Fruit fly (Drosophila melanogaster) whole organism, embryonic: Measurements from ENCODE around the gene Tollo.

Experiments used
- BtbVII ChIP-seq: fragments of 200-800 bp; sonication (Bioruptor generic); optimal IDR thresholded peaks from 3 replicates; lab custom pipeline; 2017; ENCODE audit warnings: missing biosample characterization, mild to moderate bottlenecking, missing genetic modification characterization
- CG10321 ChIP-seq: fragments of 200-800 bp; sonication (Bioruptor generic); IDR thresholded peaks from 2 replicates; pipeline ENCODE4 v1.3.6; 2022; ENCODE audit warnings: missing biosample characterization, missing genetic modification characterization
- CG10565 ChIP-seq: fragments of 200-800 bp; sonication (Bioruptor generic); optimal IDR thresholded peaks from 3 replicates; lab custom pipeline; 2016; ENCODE audit warnings: missing biosample characterization, mild to moderate bottlenecking, missing genetic modification characterization
- CG12391 ChIP-seq: fragments of 200-800 bp; sonication (Bioruptor generic); optimal IDR thresholded peaks from 3 replicates; lab custom pipeline; 2018; ENCODE audit warnings: missing biosample characterization, mild to moderate bottlenecking, missing genetic modification characterization, moderate library complexity
- CG13123 ChIP-seq: fragments of 200-800 bp; sonication (Bioruptor generic); optimal IDR thresholded peaks from 2 replicates; lab custom pipeline; 2016; ENCODE audit warnings: missing biosample characterization, missing genetic modification characterization
- CG15269 ChIP-seq: fragments of 200-800 bp; sonication (Bioruptor generic); optimal IDR thresholded peaks from 2 replicates; lab custom pipeline; 2018; ENCODE audit warnings: missing biosample characterization, mild to moderate bottlenecking, missing genetic modification characterization, moderate library complexity
- CG17361 ChIP-seq: fragments of 200-800 bp; sonication (Bioruptor generic); IDR thresholded peaks from 3 replicates; pipeline ENCODE4 v1.3.6; 2022; ENCODE audit warnings: missing biosample characterization, missing genetic modification characterization
- CG18262 ChIP-seq: fragments of 200-800 bp; optimal IDR thresholded peaks from 3 replicates; lab custom pipeline; 2019; ENCODE audit warnings: missing biosample characterization, mild to moderate bottlenecking, missing genetic modification characterization, moderate library complexity
- CG2120 ChIP-seq: fragments of 200-800 bp; sonication (Bioruptor generic); optimal IDR thresholded peaks from 3 replicates; lab custom pipeline; 2016; ENCODE audit warnings: missing biosample characterization, missing genetic modification characterization
- CG2712 ChIP-seq: fragments of 200-800 bp; optimal IDR thresholded peaks from 3 replicates; lab custom pipeline; 2019; ENCODE audit warnings: missing biosample characterization, mild to moderate bottlenecking, missing genetic modification characterization, moderate library complexity
- CG30020 ChIP-seq: fragments of 200-800 bp; optimal IDR thresholded peaks from 2 replicates; lab custom pipeline; 2019; ENCODE audit warnings: missing biosample characterization, mild to moderate bottlenecking, missing genetic modification characterization, moderate library complexity
- CG31441 ChIP-seq: fragments of 200-800 bp; sonication (Bioruptor generic); IDR thresholded peaks from 2 replicates; pipeline ENCODE4 v1.3.6; 2022; ENCODE audit warnings: missing biosample characterization, missing genetic modification characterization
- CG4328 ChIP-seq: fragments of 200-800 bp; sonication (Bioruptor generic); optimal IDR thresholded peaks from 3 replicates; lab custom pipeline; 2017; ENCODE audit warnings: missing biosample characterization, missing genetic modification reagents, missing genetic modification characterization
- CG4424 ChIP-seq: fragments of 200-800 bp; sonication (Bioruptor generic); optimal IDR thresholded peaks from 3 replicates; lab custom pipeline; 2016; ENCODE audit warnings: missing biosample characterization, missing genetic modification characterization
- CG4707 ChIP-seq: fragments of 200-800 bp; sonication (Bioruptor generic); optimal IDR thresholded peaks from 2 replicates; lab custom pipeline; 2018; ENCODE audit warnings: missing biosample characterization, mild to moderate bottlenecking, missing genetic modification characterization, moderate library complexity
- CG5180 ChIP-seq: fragments of 200-800 bp; sonication (Bioruptor generic); optimal IDR thresholded peaks from 3 replicates; lab custom pipeline; 2017; ENCODE audit warnings: missing biosample characterization, missing genetic modification characterization, mild to moderate bottlenecking, moderate library complexity, missing genetic modification reagents
- CG6654 ChIP-seq: fragments of 200-800 bp; sonication (Bioruptor generic); optimal IDR thresholded peaks from 2 replicates; lab custom pipeline; 2017; ENCODE audit warnings: missing biosample characterization, mild to moderate bottlenecking, missing genetic modification characterization
- CG6854 ChIP-seq: fragments of 200-800 bp; sonication (Bioruptor generic); optimal IDR thresholded peaks from 3 replicates; lab custom pipeline; 2017; ENCODE audit warnings: missing biosample characterization, mild to moderate bottlenecking, missing genetic modification characterization
- Camta ChIP-seq: fragments of 200-800 bp; sonication (Bioruptor generic); optimal IDR thresholded peaks from 2 replicates; lab custom pipeline; 2016; ENCODE audit warnings: missing biosample characterization, missing genetic modification characterization
- Dip2 ChIP-seq: fragments of 200-800 bp; sonication (Bioruptor generic); IDR thresholded peaks from 2 replicates; pipeline ENCODE4 v1.3.6; 2022; ENCODE audit warnings: missing biosample characterization, missing genetic modification characterization
- Dref ChIP-seq: fragments of 200-800 bp; sonication (Bioruptor generic); IDR thresholded peaks from 2 replicates; pipeline ENCODE4 v1.3.6; 2022; ENCODE audit warnings: missing biosample characterization, missing genetic modification characterization
- Fer1 ChIP-seq: fragments of 200-800 bp; sonication (Bioruptor generic); optimal IDR thresholded peaks from 2 replicates; lab custom pipeline; 2017; ENCODE audit warnings: missing biosample characterization, mild to moderate bottlenecking, missing genetic modification characterization
- Fer2 ChIP-seq: fragments of 200-800 bp; sonication (Bioruptor generic); optimal IDR thresholded peaks from 2 replicates; lab custom pipeline; 2018; ENCODE audit warnings: missing biosample characterization, mild to moderate bottlenecking, missing genetic modification characterization, moderate library complexity
- H2.0 ChIP-seq: fragments of 200-800 bp; sonication (Bioruptor generic); IDR thresholded peaks from 2 replicates; pipeline ENCODE4 v1.3.6; 2022; ENCODE audit warnings: missing biosample characterization, missing genetic modification characterization
- HmgD ChIP-seq: fragments of 200-800 bp; sonication (Bioruptor generic); optimal IDR thresholded peaks from 3 replicates; lab custom pipeline; 2016; ENCODE audit warnings: missing biosample characterization, missing genetic modification characterization
- HmgZ ChIP-seq: fragments of 200-800 bp; sonication (Bioruptor generic); optimal IDR thresholded peaks from 2 replicates; lab custom pipeline; 2018; ENCODE audit warnings: missing biosample characterization, mild to moderate bottlenecking, missing genetic modification characterization
- MESR4 ChIP-seq: fragments of 200-800 bp; sonication (Bioruptor generic); optimal IDR thresholded peaks from 2 replicates; lab custom pipeline; 2018; ENCODE audit warnings: missing biosample characterization, mild to moderate bottlenecking, missing genetic modification characterization, moderate library complexity
- Med ChIP-seq: fragments of 200-800 bp; sonication (Bioruptor generic); peaks from one replicate; lab custom pipeline; 2016; ENCODE audit warnings: missing biosample characterization, missing genetic modification characterization, mild to moderate bottlenecking, inconsistent platforms, moderate library complexity
- Nf-YA ChIP-seq: fragments of 200-800 bp; sonication (Bioruptor generic); IDR thresholded peaks from 2 replicates; pipeline ENCODE4 v1.3.6; 2022; ENCODE audit warnings: missing biosample characterization, missing genetic modification characterization
- Oaz ChIP-seq: fragments of 200-800 bp; sonication (Bioruptor generic); IDR thresholded peaks from 2 replicates; pipeline ENCODE4 v1.3.6; 2022; ENCODE audit warnings: missing biosample characterization, missing genetic modification characterization
- Pdp1 ChIP-seq, 2 experiments: fragments of 200-800 bp; sonication (Bioruptor generic); optimal IDR thresholded peaks; 3 replicates each; lab custom pipeline; 2016; ENCODE audit warnings: missing biosample characterization in 2 of 2, missing genetic modification characterization in 2 of 2, mild to moderate bottlenecking in 1 of 2, moderate library complexity in 1 of 2
- Ssrp ChIP-seq: fragments of 200-800 bp; sonication (Bioruptor generic); optimal IDR thresholded peaks from 2 replicates; lab custom pipeline; 2018; ENCODE audit warnings: missing biosample characterization, mild to moderate bottlenecking, missing genetic modification characterization, moderate library complexity
- chinmo ChIP-seq: fragments of 200-800 bp; sonication (Bioruptor generic); IDR thresholded peaks from 4 replicates; pipeline ENCODE4 v1.3.6; 2022; ENCODE audit warnings: missing biosample characterization, missing genetic modification characterization; ENCODE audit not compliant: partially characterized antibody
- en ChIP-seq: fragments of 200-800 bp; sonication (Bioruptor generic); optimal IDR thresholded peaks from 2 replicates; lab custom pipeline; 2016; ENCODE audit warnings: missing biosample characterization, missing genetic modification characterization
- fd102C ChIP-seq: fragments of 200-800 bp; sonication (Bioruptor generic); optimal IDR thresholded peaks from 2 replicates; lab custom pipeline; 2018; ENCODE audit warnings: missing biosample characterization, mild to moderate bottlenecking, missing genetic modification characterization, moderate library complexity
- fru ChIP-seq: fragments of >200 bp; optimal IDR thresholded peaks from 2 replicates; lab custom pipeline; 2017
- gem ChIP-seq: fragments of 200-800 bp; sonication (Bioruptor generic); optimal IDR thresholded peaks from 2 replicates; lab custom pipeline; 2019; ENCODE audit warnings: missing biosample characterization, mild to moderate bottlenecking, missing genetic modification characterization, moderate library complexity
- gsb-n ChIP-seq: fragments of 200-800 bp; sonication (Bioruptor generic); optimal IDR thresholded peaks from 3 replicates; lab custom pipeline; 2018; ENCODE audit warnings: missing biosample characterization, mild to moderate bottlenecking, missing genetic modification characterization
- lbe ChIP-seq: fragments of 200-800 bp; sonication (Bioruptor generic); optimal IDR thresholded peaks from 2 replicates; lab custom pipeline; 2016; ENCODE audit warnings: missing biosample characterization, mild to moderate bottlenecking, missing genetic modification characterization
- lola ChIP-seq, 3 experiments: fragments of >200 bp in 2 of 3; fragments of 200-800 bp in 1 of 3; sonication (Bioruptor generic) in 1 of 3; optimal IDR thresholded peaks; 2 replicates each; lab custom pipeline; 2017 to 2019; ENCODE audit warnings: missing biosample characterization in 3 of 3, missing genetic modification characterization in 3 of 3, mild to moderate bottlenecking in 1 of 3, moderate library complexity in 1 of 3
- nmo ChIP-seq: fragments of 200-800 bp; sonication (Bioruptor generic); optimal IDR thresholded peaks from 2 replicates; lab custom pipeline; 2018; ENCODE audit warnings: missing biosample characterization, mild to moderate bottlenecking, missing genetic modification characterization, moderate library complexity
- odd ChIP-seq: fragments of 200-800 bp; sonication (Bioruptor generic); optimal IDR thresholded peaks from 2 replicates; lab custom pipeline; 2017; ENCODE audit warnings: missing biosample characterization, mild to moderate bottlenecking, missing genetic modification characterization
- pb ChIP-seq: fragments of 200-800 bp; sonication (Bioruptor generic); optimal IDR thresholded peaks from 3 replicates; lab custom pipeline; 2016; ENCODE audit warnings: missing biosample characterization, missing genetic modification characterization
- pita ChIP-seq: fragments of 200-800 bp; sonication (Bioruptor generic); optimal IDR thresholded peaks from 2 replicates; lab custom pipeline; 2017; ENCODE audit warnings: missing biosample characterization, mild to moderate bottlenecking, missing genetic modification characterization
- rib ChIP-seq: fragments of 200-800 bp; sonication (Bioruptor generic); IDR thresholded peaks from 2 replicates; pipeline ENCODE4 v1.3.6; 2022; ENCODE audit warnings: missing biosample characterization, missing genetic modification characterization
- sens ChIP-seq: fragments of 200-800 bp; sonication (Bioruptor generic); peaks from one replicate; lab custom pipeline; 2016; ENCODE audit warnings: missing biosample characterization, missing genetic modification characterization
- sens-2 ChIP-seq: fragments of 200-800 bp; sonication (Bioruptor generic); IDR thresholded peaks from 2 replicates; pipeline ENCODE4 v1.3.6; 2022; ENCODE audit warnings: missing biosample characterization, missing genetic modification characterization
- sna ChIP-seq: fragments of 200-800 bp; sonication (Bioruptor generic); IDR thresholded peaks from 2 replicates; pipeline ENCODE4 v1.3.6; 2022; ENCODE audit warnings: missing biosample characterization, missing genetic modification characterization; ENCODE audit not compliant: partially characterized antibody
- sug ChIP-seq: fragments of 200-800 bp; optimal IDR thresholded peaks from 2 replicates; lab custom pipeline; 2019; ENCODE audit warnings: missing biosample characterization, mild to moderate bottlenecking, missing genetic modification characterization, moderate library complexity
- vnd ChIP-seq: fragments of 200-800 bp; sonication (Bioruptor generic); IDR thresholded peaks from 3 replicates; pipeline ENCODE4 v1.3.6; 2022; ENCODE audit warnings: missing biosample characterization, missing genetic modification characterization; ENCODE audit not compliant: partially characterized antibody
- zen2 ChIP-seq: fragments of 200-800 bp; sonication (Bioruptor generic); IDR thresholded peaks from 3 replicates; pipeline ENCODE4 v1.3.6; 2022; ENCODE audit warnings: missing biosample characterization, missing genetic modification characterization; ENCODE audit not compliant: partially characterized antibody

Gene Tollo

DNA sequence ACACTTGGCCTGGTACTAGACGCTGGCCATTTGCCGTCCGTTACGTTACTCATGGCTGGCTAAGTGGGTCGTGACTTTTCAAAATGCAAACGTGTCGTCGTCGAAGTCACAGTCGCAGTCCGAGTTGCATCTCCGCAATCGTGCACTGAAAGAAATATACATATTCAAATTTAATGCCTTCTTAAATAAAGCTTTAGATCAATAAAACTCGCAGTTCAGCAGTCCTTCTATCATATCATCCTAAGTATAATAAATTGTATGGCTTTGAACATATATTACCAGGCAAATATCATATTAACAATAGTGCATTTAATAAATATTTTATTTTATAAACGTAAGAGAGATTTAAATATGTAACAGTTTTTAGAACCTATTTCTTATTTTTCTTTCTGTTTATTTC lies 14.3 kb downstream of the Tollo start (continued):
- TF ChIP-seq lbe (GFP tag; lab: Kevin White, UChicago) = no peak
- TF ChIP-seq CG31441 = 0 out of 2 replicates have a peak, but pooled peaks have one; percentile 30
- no peak for TF ChIP-seq CG15269
- TF ChIP-seq sens-2 (GFP tag; lab: Robert Waterston, UW) = no peak
- TF ChIP-seq HmgD (GFP tag; lab: Kevin White, UChicago) = no peak
- peak; percentile 36 for TF ChIP-seq nmo (GFP tag; lab: Kevin White, UChicago)
- TF ChIP-seq HmgZ (tag; lab: Kevin White, UChicago) = no peak
- no peak for TF ChIP-seq CG6854 (GFP tag; lab: Kevin White, UChicago)
- TF ChIP-seq Med = peak; percentile 20
- TF ChIP-seq rib (GFP tag; lab: Robert Waterston, UW) = no peak
- no peak for TF ChIP-seq CG10565
- no peak for TF ChIP-seq fru (lab: Kevin White, UChicago)
- peak; percentile 56 for TF ChIP-seq sens (GFP tag; lab: Kevin White, UChicago)
- no peak for TF ChIP-seq Pdp1 (GFP tag; optimal IDR thresholded peaks at IDR 0.05; lab: Kevin White, UChicago)
- TF ChIP-seq pb (GFP tag; lab: Kevin White, UChicago) = no peak
- no peak for TF ChIP-seq MESR4 (GFP tag; lab: Kevin White, UChicago)
- TF ChIP-seq CG4424 = peak; percentile 20
- TF ChIP-seq fd102C (GFP tag; lab: Kevin White, UChicago) = no peak
- no peak for TF ChIP-seq sug
- no peak for TF ChIP-seq CG4328 (GFP tag; lab: Kevin White, UChicago)
- TF ChIP-seq gsb-n (tag; lab: Kevin White, UChicago) = no peak
- no peak for TF ChIP-seq CG2120 (GFP tag; lab: Kevin White, UChicago)
- TF ChIP-seq lola (GFP tag; optimal IDR thresholded peaks at IDR 0.05; lab: Kevin White, UChicago) = no peak
- TF ChIP-seq chinmo (GFP tag; lab: Robert Waterston, UW) = no peak
- no peak for TF ChIP-seq CG5180
- no peak for TF ChIP-seq BtbVII (GFP tag; lab: Kevin White, UChicago)
- TF ChIP-seq Fer1 (GFP tag; lab: Kevin White, UChicago) = no peak
- no peak for TF ChIP-seq vnd
- TF ChIP-seq Dip2 = no peak
- TF ChIP-seq H2.0 = no peak
- no peak for TF ChIP-seq Nf-YA (GFP tag; lab: Robert Waterston, UW)
- no peak for TF ChIP-seq Camta
- TF ChIP-seq CG6654 (GFP tag; lab: Kevin White, UChicago) = no peak
- peak; percentile 25 for TF ChIP-seq CG12391 (tag; lab: Kevin White, UChicago)
- TF ChIP-seq pita (GFP tag; lab: Kevin White, UChicago) = no peak
- no peak for TF ChIP-seq odd (GFP tag; lab: Kevin White, UChicago)
- TF ChIP-seq CG18262 (tag; lab: Kevin White, UChicago) = peak; percentile 48
- peak; percentile 54; the same call in 1 of the 3 replicates for TF ChIP-seq CG17361 (GFP tag; lab: Robert Waterston, UW)
- peak; percentile 53 for TF ChIP-seq gem
- TF ChIP-seq CG4707 (GFP tag; lab: Kevin White, UChicago) = no peak
- no peak for TF ChIP-seq Dref
- no peak for TF ChIP-seq CG10321 (GFP tag; lab: Robert Waterston, UW)
- no peak for TF ChIP-seq CG30020
- TF ChIP-seq zen2 (GFP tag; lab: Robert Waterston, UW) = no peak
- peak; percentile 19 for TF ChIP-seq Ssrp (tag; lab: Kevin White, UChicago)
- TF ChIP-seq en (GFP tag; lab: Kevin White, UChicago) = no peak
- no peak for TF ChIP-seq Fer2
- no peak for TF ChIP-seq Oaz (GFP tag; lab: Robert Waterston, UW)
- no peak for TF ChIP-seq CG13123 (GFP tag; lab: Kevin White, UChicago)
- no peak for TF ChIP-seq sna (GFP tag; lab: Robert Waterston, UW)
- peak; percentile 25 for TF ChIP-seq CG2712 (tag; lab: Kevin White, UChicago)
